Fruit fly (Drosophila melanogaster): ENCODE measurements around the gene CG42238.
A peak's percentile ranks its signal among the peaks of the same experiment; 100 is the strongest.

Gene CG42238

DNA sequence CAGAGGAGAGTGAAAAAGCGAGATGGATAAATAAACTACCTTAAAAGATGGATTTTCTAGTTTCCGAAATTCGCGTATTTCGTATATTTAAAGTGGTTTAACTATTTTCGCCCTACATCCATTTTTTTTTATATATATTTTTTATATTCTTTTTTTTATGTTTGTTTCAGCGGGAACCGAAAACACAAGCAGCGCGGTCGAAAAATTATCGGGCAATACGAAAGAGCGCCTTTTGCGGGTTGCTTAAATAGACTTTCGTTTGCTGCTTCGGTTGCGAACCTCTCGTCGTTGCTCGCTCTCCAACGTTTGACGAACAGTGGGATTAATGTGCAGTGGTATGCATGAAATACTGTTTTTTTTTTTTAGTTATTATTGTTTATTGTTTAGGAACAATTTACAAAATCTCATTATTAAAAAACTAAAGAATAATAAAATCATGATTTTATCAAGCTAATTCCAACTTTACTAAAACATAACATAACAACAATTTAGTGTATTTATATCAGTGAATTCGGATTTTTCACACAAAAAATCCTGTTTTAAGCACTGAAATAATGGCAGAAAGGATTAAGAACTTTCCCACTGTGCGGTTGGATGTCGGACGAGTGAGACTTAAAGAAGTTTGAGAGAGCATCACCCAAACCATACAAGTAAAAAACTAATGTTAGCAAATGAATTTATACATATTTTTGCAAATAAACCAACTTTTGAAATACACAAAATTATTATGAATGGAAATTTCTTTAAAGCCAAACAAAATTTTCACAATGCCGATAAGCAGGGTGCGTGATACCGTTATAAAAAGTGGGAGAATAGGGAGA is 134.5 kb downstream of the CG42238 start (continued):
- TF ChIP-seq CoRest (tag; optimal IDR thresholded peaks at IDR 0.05) (peak; percentile 84), CG14965 (GFP tag; optimal IDR thresholded peaks at IDR 0.05; ENCODE audit: borderline replicate concordance) (no peak), pita (GFP tag; optimal IDR thresholded peaks at IDR 0.05) (no peak), CG9932 (GFP tag; IDR thresholded peaks at IDR 0.05) (no peak), Elba2 (GFP tag; optimal IDR thresholded peaks at IDR 0.05) (no peak), CG33557 (GFP tag; optimal IDR thresholded peaks at IDR 0.05) (peak; percentile 71), CG4617 (GFP tag; optimal IDR thresholded peaks at IDR 0.05; ENCODE audit: borderline replicate concordance) (no peak), CG18011 (GFP tag; optimal IDR thresholded peaks at IDR 0.05) (peak; percentile 35), CG7745 (tag; optimal IDR thresholded peaks at IDR 0.05) (no peak), hkb (optimal IDR thresholded peaks at IDR 0.05) (no peak), hkb (GFP tag; IDR thresholded peaks at IDR 0.05) (peak; percentile 88), danr (GFP tag; IDR thresholded peaks at IDR 0.05) (peak; percentile 76), vfl (GFP tag; optimal IDR thresholded peaks at IDR 0.05) (peak; percentile 51), ATbp (GFP tag; optimal IDR thresholded peaks at IDR 0.05) (peak; percentile 42), nerfin-1 (tag; optimal IDR thresholded peaks at IDR 0.05) (peak; percentile 87), gsb (GFP tag; IDR thresholded peaks at IDR 0.05) (peak; percentile 88), CG10565 (GFP tag; optimal IDR thresholded peaks at IDR 0.05) (no peak), Hey (tag; optimal IDR thresholded peaks at IDR 0.05) (no peak), jing (GFP tag; optimal IDR thresholded peaks at IDR 0.05) (peak; percentile 22), gt (GFP tag; IDR thresholded peaks at IDR 0.05) (peak; percentile 46; the same call in 1 of the 2 replicates), dmrt99B (tag; optimal IDR thresholded peaks at IDR 0.05) (peak; percentile 95), aop (GFP tag; IDR thresholded peaks at IDR 0.05) (no peak), CG10274 (GFP tag; optimal IDR thresholded peaks at IDR 0.05) (peak; percentile 81), CG13624 (GFP tag; optimal IDR thresholded peaks at IDR 0.05) (no peak), cas (GFP tag; IDR thresholded peaks at IDR 0.05) (peak; percentile 61), CG8388 (GFP tag; optimal IDR thresholded peaks at IDR 0.05) (peak; percentile 71), BEAF-32 (GFP tag; optimal IDR thresholded peaks at IDR 0.05) (no peak), CG8359 (GFP tag; optimal IDR thresholded peaks at IDR 0.05; ENCODE audit: borderline replicate concordance) (peak; percentile 73), CG6272 (GFP tag; IDR thresholded peaks at IDR 0.05) (peak; percentile 81), Dbx (GFP tag; IDR thresholded peaks at IDR 0.05) (peak; percentile 93), CG13424 (tag; optimal IDR thresholded peaks at IDR 0.05) (peak; percentile 81), CG10462 (GFP tag; optimal IDR thresholded peaks at IDR 0.05) (peak; percentile 48), tup (GFP tag; optimal IDR thresholded peaks at IDR 0.05) (peak; percentile 11), CG12104 (GFP tag; optimal IDR thresholded peaks at IDR 0.05) (peak; percentile 51), lov (optimal IDR thresholded peaks at IDR 0.05) (no peak), lov (GFP tag; IDR thresholded peaks at IDR 0.05) (0 out of 3 replicates have a peak, but pooled peaks have one; percentile 68), CG6765 (GFP tag; optimal IDR thresholded peaks at IDR 0.05) (peak; percentile 92), CG4854 (GFP tag; optimal IDR thresholded peaks at IDR 0.05) (no peak), tgo (GFP tag; IDR thresholded peaks at IDR 0.05) (peak; percentile 49; the same call in 2 of the 3 replicates), z (GFP tag; IDR thresholded peaks at IDR 0.05) (peak; percentile 43; the same call in 1 of the 3 replicates), Rfx (GFP tag; IDR thresholded peaks at IDR 0.05) (peak; percentile 45; the same call in 1 of the 2 replicates), ttk (GFP tag; IDR thresholded peaks at IDR 0.05) (peak; percentile 6; the same call in 1 of the 2 replicates), sug (tag; optimal IDR thresholded peaks at IDR 0.05) (peak; percentile 36), Xrp1 (GFP tag; IDR thresholded peaks at IDR 0.05) (peak; percentile 92), fd64A (GFP tag; optimal IDR thresholded peaks at IDR 0.05) (peak; percentile 19), HmgD (GFP tag; optimal IDR thresholded peaks at IDR 0.05) (no peak), Dll (GFP tag; IDR thresholded peaks at IDR 0.05; ENCODE audit: partially characterized antibody) (0 out of 4 replicates have a peak, but pooled peaks have one; percentile 15), lilli (GFP tag; optimal IDR thresholded peaks at IDR 0.05) (peak; percentile 60), BtbVII (GFP tag; optimal IDR thresholded peaks at IDR 0.05) (peak; percentile 96)
